Worm (Caenorhabditis elegans): Measurements from ENCODE around the gene gld-3.

The gld-3 gene

ce11 chrII:7151969-7152631 lies 19.7 kb downstream of the gld-3 start, which contains the start of gene fust-1 (continued):
- no peak for TF ChIP-seq nhr-27 (tag; optimal IDR thresholded peaks at IDR 0.05)
- peak; percentile 14 for TF ChIP-seq die-1 (tag; optimal IDR thresholded peaks at IDR 0.05)
- no peak for TF ChIP-seq F57C9.4 (tag; optimal IDR thresholded peaks at IDR 0.05)
- peak; percentile 95 for TF ChIP-seq madf-6 (GFP tag; IDR thresholded peaks at IDR 0.05)
- TF ChIP-seq Y56A3A.18 (GFP tag; IDR thresholded peaks at IDR 0.05): peak; percentile 87
- TF ChIP-seq nfya-1 (tag; optimal IDR thresholded peaks at IDR 0.05; ENCODE audit: borderline replicate concordance, insufficient read depth): no peak
- peak; percentile 88 for TF ChIP-seq K12H6.12 (tag; optimal IDR thresholded peaks at IDR 0.05)
- TF ChIP-seq sdz-38 (tag; optimal IDR thresholded peaks at IDR 0.05): no peak
- peak; percentile 88 for TF ChIP-seq ceh-100 (GFP tag; IDR thresholded peaks at IDR 0.05)
- TF ChIP-seq ztf-26 (tag; optimal IDR thresholded peaks at IDR 0.05): peak; percentile 88
- TF ChIP-seq D2030.7 (GFP tag; IDR thresholded peaks at IDR 0.05): peak; percentile 89
- TF ChIP-seq ekl-4 (GFP tag; IDR thresholded peaks at IDR 0.05): peak; percentile 96
- TF ChIP-seq fkh-3 (tag; optimal IDR thresholded peaks at IDR 0.05): no peak
- TF ChIP-seq rcor-1 (GFP tag; IDR thresholded peaks at IDR 0.05): peak; percentile 95
- TF ChIP-seq gei-17 (GFP tag; optimal IDR thresholded peaks at IDR 0.05): peak; percentile 79
- peak; percentile 92 for TF ChIP-seq hmg-20 (GFP tag; IDR thresholded peaks at IDR 0.05)
- peak; percentile 87 for TF ChIP-seq lsl-1 (GFP tag; optimal IDR thresholded peaks at IDR 0.05)
- TF ChIP-seq nhr-179 (tag; optimal IDR thresholded peaks at IDR 0.05): no peak
- peak; percentile 77 for TF ChIP-seq F22D6.2 (tag; optimal IDR thresholded peaks at IDR 0.05)
- TF ChIP-seq F55B11.4 (tag; optimal IDR thresholded peaks at IDR 0.05; ENCODE audit: borderline replicate concordance, insufficient read depth): no peak
- TF ChIP-seq ceh-40 (GFP tag; IDR thresholded peaks at IDR 0.05): no peak
- TF ChIP-seq nfya-2 (GFP tag; IDR thresholded peaks at IDR 0.05): no peak
- peak; percentile 82 for TF ChIP-seq F33H1.4 (GFP tag; IDR thresholded peaks at IDR 0.05)
- peak; percentile 79 for TF ChIP-seq snpc-1.1 (tag; optimal IDR thresholded peaks at IDR 0.05; ENCODE audit: insufficient read depth)
- TF ChIP-seq Y95B8A.8 (GFP tag; IDR thresholded peaks at IDR 0.05): peak; percentile 93
- peak; percentile 95 for TF ChIP-seq snpc-3.4 (tag; optimal IDR thresholded peaks at IDR 0.05)
- peak; percentile 97 for TF ChIP-seq K11D2.4 (GFP tag; IDR thresholded peaks at IDR 0.05)
- TF ChIP-seq B0019.2 (GFP tag; conservative IDR thresholded peaks at IDR 0.05): peak; percentile 69
- no peak for TF ChIP-seq aptf-2 (GFP tag; conservative IDR thresholded peaks at IDR 0.05)
- no peak for TF ChIP-seq ceh-58 (GFP tag; IDR thresholded peaks at IDR 0.05)
- TF ChIP-seq sptf-2 (GFP tag; optimal IDR thresholded peaks at IDR 0.05): no peak
- TF ChIP-seq ccch-3 (GFP tag; optimal IDR thresholded peaks at IDR 0.05): no peak
- no peak for TF ChIP-seq zfh-2 (GFP tag; conservative IDR thresholded peaks at IDR 0.05)
- TF ChIP-seq cebp-1 (GFP tag; IDR thresholded peaks at IDR 0.05): peak; percentile 29; the same call in 1 of the 2 replicates
- peak; percentile 93 for TF ChIP-seq cebp-1 (tag; optimal IDR thresholded peaks at IDR 0.05)
- peak; percentile 96 for TF ChIP-seq lin-54 (GFP tag; optimal IDR thresholded peaks at IDR 0.05)
- TF ChIP-seq lag-1 (GFP tag; IDR thresholded peaks at IDR 0.05): no peak
- TF ChIP-seq Y79H2A.3 (GFP tag; conservative IDR thresholded peaks at IDR 0.05): no peak
- TF ChIP-seq unc-130 (GFP tag; optimal IDR thresholded peaks at IDR 0.05): peak; percentile 68

- TF ChIP-seq zfh-2 (GFP tag; conservative IDR thresholded peaks at IDR 0.05) (peak; percentile 83), hsf-1 (GFP tag; IDR thresholded peaks at IDR 0.05) (0 out of 2 replicates have a peak, but pooled peaks have one; percentile 8), egrh-3 (GFP tag; IDR thresholded peaks at IDR 0.05) (peak; percentile 51; the same call in 1 of the 2 replicates)
Measured at ce11 chrII:7153095-7153494, 20.7 kb downstream of the gld-3 start.

All from whole organism, young adult.